Fruit fly (Drosophila melanogaster) whole organism, embryonic: ENCODE results near the gene isoQC.

ENCODE experiments used
- Adf1 ChIP-seq: fragments of 200-800 bp; sonication (Bioruptor generic); IDR thresholded peaks from 2 replicates; pipeline ENCODE4 v1.3.6; 2022; ENCODE audit warnings: missing biosample characterization, missing genetic modification characterization
- Bteb2 ChIP-seq: fragments of 200-800 bp; sonication (Bioruptor generic); optimal IDR thresholded peaks from 2 replicates; lab custom pipeline; 2016; ENCODE audit warnings: missing biosample characterization, missing genetic modification characterization
- CG10147 ChIP-seq: fragments of 200-800 bp; sonication (Bioruptor generic); optimal IDR thresholded peaks from 2 replicates; lab custom pipeline; 2019; ENCODE audit warnings: missing biosample characterization, mild to moderate bottlenecking, missing genetic modification characterization, moderate library complexity
- CG10543 ChIP-seq: fragments of 200-800 bp; sonication (Bioruptor generic); optimal IDR thresholded peaks from 3 replicates; lab custom pipeline; 2017; ENCODE audit warnings: missing biosample characterization, mild to moderate bottlenecking, missing genetic modification characterization, moderate library complexity
- CG12299 ChIP-seq: fragments of 200-800 bp; sonication (Bioruptor generic); optimal IDR thresholded peaks from 2 replicates; lab custom pipeline; 2018; ENCODE audit warnings: missing biosample characterization, mild to moderate bottlenecking, missing genetic modification characterization
- CG13287 ChIP-seq: fragments of 200-800 bp; sonication (Bioruptor generic); IDR thresholded peaks from 2 replicates; pipeline ENCODE4 v1.3.6; 2022; ENCODE audit warnings: missing biosample characterization, missing genetic modification characterization; ENCODE audit not compliant: partially characterized antibody
- CG13424 ChIP-seq: fragments of 200-800 bp; sonication (Bioruptor generic); optimal IDR thresholded peaks from 2 replicates; lab custom pipeline; 2019; ENCODE audit warnings: missing biosample characterization, mild to moderate bottlenecking, missing genetic modification characterization, moderate library complexity
- CG16813 ChIP-seq: fragments of 200-800 bp; sonication (Bioruptor generic); IDR thresholded peaks from 3 replicates; pipeline ENCODE4 v1.3.6; 2022; ENCODE audit warnings: missing biosample characterization, missing genetic modification characterization; ENCODE audit not compliant: partially characterized antibody
- CG2129 ChIP-seq: fragments of 200-800 bp; sonication (Bioruptor generic); IDR thresholded peaks from 2 replicates; pipeline ENCODE4 v1.3.6; 2022; ENCODE audit warnings: missing biosample characterization, missing genetic modification characterization; ENCODE audit not compliant: partially characterized antibody
- CG2202 ChIP-seq: fragments of 200-800 bp; sonication (Bioruptor generic); optimal IDR thresholded peaks from 2 replicates; lab custom pipeline; 2018; ENCODE audit warnings: missing biosample characterization, mild to moderate bottlenecking, missing genetic modification characterization
- CG2712 ChIP-seq: fragments of 200-800 bp; optimal IDR thresholded peaks from 3 replicates; lab custom pipeline; 2019; ENCODE audit warnings: missing biosample characterization, mild to moderate bottlenecking, missing genetic modification characterization, moderate library complexity
- CG2875 ChIP-seq: fragments of 200-800 bp; sonication (Bioruptor generic); optimal IDR thresholded peaks from 2 replicates; lab custom pipeline; 2017; ENCODE audit warnings: missing biosample characterization, mild to moderate bottlenecking, missing genetic modification characterization, missing genetic modification reagents
- CG31388 ChIP-seq: fragments of 200-800 bp; sonication (Bioruptor generic); optimal IDR thresholded peaks from 2 replicates; lab custom pipeline; 2016; ENCODE audit warnings: missing biosample characterization, missing genetic modification characterization
- CG31441 ChIP-seq: fragments of 200-800 bp; sonication (Bioruptor generic); IDR thresholded peaks from 2 replicates; pipeline ENCODE4 v1.3.6; 2022; ENCODE audit warnings: missing biosample characterization, missing genetic modification characterization
- CG33213 ChIP-seq: fragments of 200-800 bp; sonication (Bioruptor generic); optimal IDR thresholded peaks from 3 replicates; lab custom pipeline; 2016; ENCODE audit warnings: missing biosample characterization, missing genetic modification characterization
- CG4617 ChIP-seq: fragments of 200-800 bp; sonication (Bioruptor generic); optimal IDR thresholded peaks from 3 replicates; lab custom pipeline; 2016; ENCODE audit warnings: missing biosample characterization, missing genetic modification characterization, borderline replicate concordance
- CG6175 ChIP-seq: fragments of 200-800 bp; sonication (Bioruptor generic); IDR thresholded peaks from 3 replicates; pipeline ENCODE4 v1.3.6; 2022; ENCODE audit warnings: missing biosample characterization, missing genetic modification characterization
- CG6683 ChIP-seq: fragments of 200-800 bp; sonication (Bioruptor generic); optimal IDR thresholded peaks from 2 replicates; lab custom pipeline; 2017; ENCODE audit warnings: missing biosample characterization, mild to moderate bottlenecking, missing genetic modification characterization, missing genetic modification reagents
- CG8290 ChIP-seq, 3 experiments: fragments of 200-800 bp; sonication (Bioruptor generic); optimal IDR thresholded peaks; 2 replicates each; lab custom pipeline; 2016 to 2019; ENCODE audit warnings: missing biosample characterization in 3 of 3, missing genetic modification characterization in 3 of 3, mild to moderate bottlenecking in 2 of 3, moderate library complexity in 1 of 3
- CG8924 ChIP-seq: fragments of 200-800 bp; optimal IDR thresholded peaks from 3 replicates; lab custom pipeline; 2019; ENCODE audit warnings: missing biosample characterization, mild to moderate bottlenecking, missing genetic modification characterization, moderate library complexity
- CG8944 ChIP-seq: fragments of 200-800 bp; sonication (Bioruptor generic); optimal IDR thresholded peaks from 3 replicates; lab custom pipeline; 2016; ENCODE audit warnings: missing biosample characterization, missing genetic modification characterization
- CG9876 ChIP-seq: fragments of 200-800 bp; sonication (Bioruptor generic); optimal IDR thresholded peaks from 2 replicates; lab custom pipeline; 2016; ENCODE audit warnings: missing biosample characterization, missing genetic modification characterization
- CTCF ChIP-seq: fragments of 200-800 bp; sonication (Bioruptor generic); optimal IDR thresholded peaks from 2 replicates; lab custom pipeline; 2017; ENCODE audit warnings: missing biosample characterization, mild to moderate bottlenecking, missing genetic modification characterization, moderate library complexity
- CoRest ChIP-seq: fragments of 200-800 bp; sonication (Bioruptor generic); optimal IDR thresholded peaks from 3 replicates; lab custom pipeline; 2018; ENCODE audit warnings: missing biosample characterization, mild to moderate bottlenecking, missing genetic modification characterization, moderate library complexity
- Dad ChIP-seq: fragments of 200-800 bp; sonication (Bioruptor generic); optimal IDR thresholded peaks from 3 replicates; lab custom pipeline; 2016; ENCODE audit warnings: missing biosample characterization, missing genetic modification characterization
- Dref ChIP-seq: fragments of 200-800 bp; sonication (Bioruptor generic); IDR thresholded peaks from 2 replicates; pipeline ENCODE4 v1.3.6; 2022; ENCODE audit warnings: missing biosample characterization, missing genetic modification characterization
- Fer2 ChIP-seq: fragments of 200-800 bp; sonication (Bioruptor generic); optimal IDR thresholded peaks from 2 replicates; lab custom pipeline; 2018; ENCODE audit warnings: missing biosample characterization, mild to moderate bottlenecking, missing genetic modification characterization, moderate library complexity
- Gsc ChIP-seq: fragments of 200-800 bp; sonication (Bioruptor generic); IDR thresholded peaks from 2 replicates; pipeline ENCODE4 v1.3.6; 2022; ENCODE audit warnings: missing biosample characterization, missing genetic modification characterization
- HLH4C ChIP-seq: fragments of 200-800 bp; sonication (Bioruptor generic); IDR thresholded peaks from 3 replicates; pipeline ENCODE4 v1.3.6; 2022; ENCODE audit warnings: missing biosample characterization, missing genetic modification characterization; ENCODE audit not compliant: partially characterized antibody
- HLH54F ChIP-seq: fragments of 200-800 bp; sonication (Bioruptor generic); optimal IDR thresholded peaks from 3 replicates; lab custom pipeline; 2016; ENCODE audit warnings: missing biosample characterization, missing genetic modification characterization
- Hsf ChIP-seq: fragments of 200-800 bp; sonication (Bioruptor generic); optimal IDR thresholded peaks from 3 replicates; lab custom pipeline; 2016; ENCODE audit warnings: missing biosample characterization, missing genetic modification characterization
- NC2α ChIP-seq: fragments of 200-800 bp; sonication (Bioruptor generic); optimal IDR thresholded peaks from 2 replicates; lab custom pipeline; 2016; ENCODE audit warnings: missing biosample characterization, missing genetic modification characterization
- Pdp1 ChIP-seq, 2 experiments: fragments of 200-800 bp; sonication (Bioruptor generic); optimal IDR thresholded peaks; 3 replicates each; lab custom pipeline; 2016; ENCODE audit warnings: missing biosample characterization in 2 of 2, missing genetic modification characterization in 2 of 2, mild to moderate bottlenecking in 1 of 2, moderate library complexity in 1 of 2
- Six4 ChIP-seq: fragments of 200-800 bp; sonication (Bioruptor generic); optimal IDR thresholded peaks from 2 replicates; lab custom pipeline; 2016; ENCODE audit warnings: missing biosample characterization, missing genetic modification characterization
- al ChIP-seq: fragments of 200-800 bp; sonication (Bioruptor generic); IDR thresholded peaks from 2 replicates; pipeline ENCODE4 v1.3.6; 2022; ENCODE audit warnings: missing biosample characterization, missing genetic modification characterization
- amos ChIP-seq: fragments of 200-800 bp; sonication (Bioruptor generic); IDR thresholded peaks from 2 replicates; pipeline ENCODE4 v1.3.6; 2022; ENCODE audit warnings: missing biosample characterization, missing genetic modification characterization; ENCODE audit not compliant: partially characterized antibody
- ato ChIP-seq: fragments of 200-800 bp; sonication (Bioruptor generic); IDR thresholded peaks from 2 replicates; pipeline ENCODE4 v1.3.6; 2022; ENCODE audit warnings: missing biosample characterization, missing genetic modification characterization; ENCODE audit not compliant: partially characterized antibody
- bcd ChIP-seq: fragments of 200-800 bp; sonication (Bioruptor generic); optimal IDR thresholded peaks from 2 replicates; lab custom pipeline; 2017; ENCODE audit warnings: missing biosample characterization, mild to moderate bottlenecking, missing genetic modification characterization
- cato ChIP-seq: fragments of 200-800 bp; sonication (Bioruptor generic); optimal IDR thresholded peaks from 2 replicates; lab custom pipeline; 2016; ENCODE audit warnings: missing biosample characterization, missing genetic modification characterization, borderline replicate concordance
- danr ChIP-seq: fragments of 200-800 bp; sonication (Bioruptor generic); IDR thresholded peaks from 2 replicates; pipeline ENCODE4 v1.3.6; 2022; ENCODE audit warnings: missing biosample characterization, missing genetic modification characterization
- dpn ChIP-seq, 2 experiments: fragments of 200-800 bp; sonication (Bioruptor generic); optimal IDR thresholded peaks; 3 replicates each; lab custom pipeline; 2016; ENCODE audit warnings: missing biosample characterization in 2 of 2, missing genetic modification characterization in 2 of 2
- fu2 ChIP-seq: fragments of 200-800 bp; sonication (Bioruptor generic); optimal IDR thresholded peaks from 2 replicates; lab custom pipeline; 2016; ENCODE audit warnings: missing biosample characterization, missing genetic modification characterization
- gcm ChIP-seq: fragments of 200-800 bp; sonication (Bioruptor generic); optimal IDR thresholded peaks from 2 replicates; lab custom pipeline; 2019; ENCODE audit warnings: missing biosample characterization, mild to moderate bottlenecking, missing genetic modification characterization, moderate library complexity
- gsb-n ChIP-seq: fragments of 200-800 bp; sonication (Bioruptor generic); optimal IDR thresholded peaks from 3 replicates; lab custom pipeline; 2018; ENCODE audit warnings: missing biosample characterization, mild to moderate bottlenecking, missing genetic modification characterization
- hth ChIP-seq: fragments of >200 bp; optimal IDR thresholded peaks from 2 replicates; lab custom pipeline; 2017; ENCODE audit warnings: inconsistent platforms
- klu ChIP-seq: fragments of 200-800 bp; sonication (Bioruptor generic); IDR thresholded peaks from 2 replicates; pipeline ENCODE4 v1.3.6; 2022; ENCODE audit warnings: missing biosample characterization, missing genetic modification characterization
- mirr ChIP-seq: fragments of 200-800 bp; sonication (Bioruptor generic); optimal IDR thresholded peaks from 3 replicates; lab custom pipeline; 2018; ENCODE audit warnings: missing biosample characterization, mild to moderate bottlenecking, missing genetic modification characterization
- ranshi ChIP-seq: fragments of 200-800 bp; sonication (Bioruptor generic); IDR thresholded peaks from 2 replicates; pipeline ENCODE4 v1.3.6; 2022; ENCODE audit warnings: missing biosample characterization, missing genetic modification characterization
- seq ChIP-seq: fragments of 200-800 bp; sonication (Bioruptor generic); IDR thresholded peaks from 2 replicates; pipeline ENCODE4 v1.3.6; 2022; ENCODE audit warnings: missing biosample characterization, missing genetic modification characterization
- tup ChIP-seq: fragments of 200-800 bp; sonication (Bioruptor generic); optimal IDR thresholded peaks from 2 replicates; lab custom pipeline; 2016; ENCODE audit warnings: missing biosample characterization, mild to moderate bottlenecking, missing genetic modification characterization, moderate library complexity
- vvl ChIP-seq: fragments of 200-800 bp; sonication (Bioruptor generic); IDR thresholded peaks from 2 replicates; pipeline ENCODE4 v1.3.6; 2022; ENCODE audit warnings: missing biosample characterization, missing genetic modification characterization

The isoQC gene

DNA sequence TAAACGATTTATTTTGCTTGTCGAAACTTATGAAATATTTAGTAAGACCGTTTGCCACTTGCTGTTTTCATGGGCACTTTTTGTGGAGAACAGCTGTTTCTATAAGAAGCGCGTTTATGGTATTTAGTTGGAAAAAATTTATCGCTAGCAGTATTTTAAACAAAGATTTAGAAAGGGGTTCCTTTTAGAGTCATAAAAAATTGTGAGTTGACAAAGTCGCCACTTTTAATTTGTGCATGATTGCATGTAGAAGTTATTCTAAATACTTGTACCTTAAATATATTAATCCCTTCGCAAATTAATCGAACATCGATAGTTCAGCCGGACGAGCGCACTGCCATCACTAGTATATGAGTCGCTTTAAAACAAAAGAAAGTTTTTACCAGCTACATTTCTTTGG, 42.0 kb upstream of the isoQC start, which contains the start of the genes Las and Psn (continued):
- TF ChIP-seq seq (GFP tag; lab: Robert Waterston, UW) = no peak
- peak; percentile 28 to 76 for TF ChIP-seq Pdp1 (GFP tag; optimal IDR thresholded peaks at IDR 0.05; lab: Kevin White, UChicago)
- peak; percentile 49 for TF ChIP-seq CG2712
- 0 out of 2 replicates have a peak, but pooled peaks have one; percentile 40 for TF ChIP-seq ato (GFP tag; lab: Robert Waterston, UW)
- no peak for TF ChIP-seq Six4 (GFP tag; lab: Kevin White, UChicago)
- peak; percentile 34 for TF ChIP-seq Bteb2 (GFP tag; lab: Kevin White, UChicago)
- no peak for TF ChIP-seq Gsc (GFP tag; lab: Robert Waterston, UW)
- no peak for TF ChIP-seq hth (lab: Kevin White, UChicago)
- TF ChIP-seq CTCF (GFP tag; lab: Kevin White, UChicago) = no peak
- no peak for TF ChIP-seq Fer2 (tag; lab: Kevin White, UChicago)
- peak; percentile 59; the same call in 2 of the 3 replicates for TF ChIP-seq CG16813
- peak; percentile 63 for TF ChIP-seq Dref (GFP tag; lab: Robert Waterston, UW)
- TF ChIP-seq CG8944 (GFP tag; lab: Kevin White, UChicago) = no peak
- TF ChIP-seq al (GFP tag; lab: Robert Waterston, UW) = no peak
- TF ChIP-seq mirr (GFP tag; lab: Kevin White, UChicago) = no peak
- TF ChIP-seq CG6683 (GFP tag; lab: Kevin White, UChicago) = no peak
- peak; percentile 54 for TF ChIP-seq amos (GFP tag; lab: Robert Waterston, UW)
- TF ChIP-seq CG8290 (GFP tag; optimal IDR thresholded peaks at IDR 0.05; lab: Kevin White, UChicago) = no peak
- no peak for TF ChIP-seq CG8290 (tag; optimal IDR thresholded peaks at IDR 0.05; lab: Kevin White, UChicago)
- TF ChIP-seq CoRest (tag; lab: Kevin White, UChicago) = no peak
- TF ChIP-seq CG2129 (GFP tag; lab: Robert Waterston, UW) = 0 out of 2 replicates have a peak, but pooled peaks have one; percentile 36
- no peak for TF ChIP-seq gcm
- peak; percentile 33 for TF ChIP-seq CG33213 (GFP tag; lab: Kevin White, UChicago)
- TF ChIP-seq gsb-n (tag; lab: Kevin White, UChicago) = no peak
- TF ChIP-seq CG10543 = no peak
- no peak for TF ChIP-seq NC2α
- TF ChIP-seq cato = no peak
- peak in 1 of 2 experiments; percentile 19 for TF ChIP-seq dpn (GFP tag; optimal IDR thresholded peaks at IDR 0.05; lab: Kevin White, UChicago)
- no peak for TF ChIP-seq CG2875 (GFP tag; lab: Kevin White, UChicago)
- no peak for TF ChIP-seq fu2 (GFP tag; lab: Kevin White, UChicago)
- no peak for TF ChIP-seq tup (GFP tag; lab: Kevin White, UChicago)
- TF ChIP-seq CG31388 (GFP tag; lab: Kevin White, UChicago) = no peak
- TF ChIP-seq CG9876 = no peak
- TF ChIP-seq klu = no peak
- TF ChIP-seq CG4617 (GFP tag; lab: Kevin White, UChicago) = peak; percentile 51
- peak; percentile 82 for TF ChIP-seq CG13287
- no peak for TF ChIP-seq bcd (GFP tag; lab: Kevin White, UChicago)
- no peak for TF ChIP-seq ranshi (GFP tag; lab: Robert Waterston, UW)
- TF ChIP-seq Dad (GFP tag; lab: Kevin White, UChicago) = no peak
- TF ChIP-seq CG6175 (GFP tag; lab: Robert Waterston, UW) = no peak
- no peak for TF ChIP-seq CG13424 (tag; lab: Kevin White, UChicago)
- peak; percentile 18 for TF ChIP-seq Hsf (GFP tag; lab: Kevin White, UChicago)
- TF ChIP-seq HLH4C = peak; percentile 66
- TF ChIP-seq CG12299 (tag; lab: Kevin White, UChicago) = no peak
- TF ChIP-seq danr (GFP tag; lab: Robert Waterston, UW) = no peak
- peak; percentile 18 for TF ChIP-seq CG8924
- TF ChIP-seq CG2202 = no peak
- peak; percentile 32; the same call in 1 of the 2 replicates for TF ChIP-seq vvl (GFP tag; lab: Robert Waterston, UW)
- no peak for TF ChIP-seq CG10147 (GFP tag; lab: Kevin White, UChicago)
- no peak for TF ChIP-seq HLH54F
- TF ChIP-seq CG31441 (GFP tag; lab: Robert Waterston, UW) = no peak
- no peak for TF ChIP-seq Adf1
